Fruit fly (Drosophila melanogaster): ENCODE measurements around the gene MsR1.

dm6 chr3L:2378549-2378948 is 56.1 kb downstream of the MsR1 start:
- TF ChIP-seq Eip78C (GFP tag) = no peak
- no peak for TF ChIP-seq CG10631 (GFP tag; optimal IDR thresholded peaks at IDR 0.05)
- TF ChIP-seq OdsH (GFP tag; optimal IDR thresholded peaks at IDR 0.05) = no peak

All from whole organism, prepupa.